Worm (Caenorhabditis elegans) whole organism, late embryonic: ENCODE results near the gene irld-51.

ENCODE experiments used
- T23F11.4 ChIP-seq: fragments of 200-800 bp; sonication (Bioruptor generic); optimal IDR thresholded peaks from 2 replicates; lab custom pipeline; 2018; ENCODE audit warnings: mild to moderate bottlenecking, missing genetic modification characterization, missing compliant biosample characterization
- ceh-22 ChIP-seq: sonication (generic microtip); optimal IDR thresholded peaks from 2 replicates; lab custom pipeline; 2017; ENCODE audit warnings: missing biosample characterization, missing genetic modification characterization
- che-1 ChIP-seq: sonication (generic microtip); optimal IDR thresholded peaks from 2 replicates; lab custom pipeline; 2016; ENCODE audit warnings: mild to moderate bottlenecking, missing genetic modification characterization, missing compliant biosample characterization
- nhr-11 ChIP-seq: fragments of 150-350 bp; optimal IDR thresholded peaks from 2 replicates; lab custom pipeline; 2014; ENCODE audit warnings: missing biosample characterization, missing genetic modification characterization
- pax-1 ChIP-seq: fragments of 150-350 bp; optimal IDR thresholded peaks from 2 replicates; lab custom pipeline; 2014; ENCODE audit warnings: missing biosample characterization, missing genetic modification characterization
- pha-4 ChIP-seq: fragments of 150-350 bp; optimal IDR thresholded peaks from 2 replicates; lab custom pipeline; 2018; ENCODE audit warnings: missing biosample characterization, missing genetic modification reagents, missing genetic modification characterization

DNA sequence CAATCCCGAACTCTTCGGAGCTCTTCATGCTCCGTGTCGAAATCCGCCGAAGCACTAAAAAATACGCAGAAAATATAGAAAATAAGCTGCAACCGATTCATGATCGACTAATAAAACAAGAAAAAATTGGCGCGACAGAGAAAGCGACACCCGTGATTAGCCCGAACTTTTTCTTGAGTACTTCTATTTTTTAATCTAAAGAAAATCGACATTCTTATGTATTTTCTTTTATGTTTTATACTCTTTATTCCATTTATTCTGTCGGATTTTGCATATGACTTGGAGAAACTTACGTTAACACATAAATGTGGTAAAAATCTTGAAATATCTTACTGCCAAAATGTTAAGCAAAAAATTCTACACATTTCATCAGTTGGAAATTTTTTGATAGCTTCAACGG lies 8.6 kb downstream of the irld-51 start, which contains the start of the genes irld-50 and irld-49:
- TF ChIP-seq ceh-22 (tag; lab: Kevin White, UChicago) (no peak), pha-4 (no peak), pax-1 (tag; lab: Kevin White, UChicago) (no peak), nhr-11 (no peak), T23F11.4 (GFP tag; lab: Kevin White, UChicago) (no peak), che-1 (tag; lab: Kevin White, UChicago) (no peak)
